Worm (Caenorhabditis elegans) whole organism, L2 larva: ENCODE data around the gene dsc-1.

Experiments
- C34F6.9 ChIP-seq: fragments of 150-350 bp; optimal IDR thresholded peaks from 2 replicates; lab custom pipeline; 2014; ENCODE audit warnings: missing biosample characterization, missing genetic modification characterization
- F13H6.1 ChIP-seq: sonication (generic microtip); optimal IDR thresholded peaks from 2 replicates; lab custom pipeline; 2016; ENCODE audit warnings: missing genetic modification characterization, missing compliant biosample characterization
- R02D3.7 ChIP-seq: fragments of 150-350 bp; optimal IDR thresholded peaks from 2 replicates; lab custom pipeline; 2014; ENCODE audit warnings: missing biosample characterization, missing genetic modification characterization
- alr-1 ChIP-seq: fragments of 150-350 bp; optimal IDR thresholded peaks from 2 replicates; lab custom pipeline; 2014; ENCODE audit warnings: missing biosample characterization, missing genetic modification characterization
- aly-2 ChIP-seq: fragments of 150-350 bp; optimal IDR thresholded peaks from 2 replicates; lab custom pipeline; 2014; ENCODE audit warnings: missing biosample characterization, missing genetic modification characterization
- blmp-1 ChIP-seq: sonication (generic microtip); optimal IDR thresholded peaks from 2 replicates; lab custom pipeline; 2017; ENCODE audit warnings: missing genetic modification characterization, mild to moderate bottlenecking, missing compliant biosample characterization, antibody characterized with exemption, moderate library complexity; ENCODE audit not compliant: insufficient read depth
- ceh-82 ChIP-seq: fragments of 150-350 bp; optimal IDR thresholded peaks from 2 replicates; lab custom pipeline; 2014; ENCODE audit warnings: missing biosample characterization, missing genetic modification characterization
- egl-27 ChIP-seq: sonication (generic microtip); optimal IDR thresholded peaks from 3 replicates; lab custom pipeline; 2017; ENCODE audit warnings: missing biosample characterization, missing genetic modification reagents, missing genetic modification characterization
- elt-3 ChIP-seq: sonication (generic microtip); optimal IDR thresholded peaks from 2 replicates; lab custom pipeline; 2017; ENCODE audit warnings: missing biosample characterization, missing genetic modification characterization
- fos-1 ChIP-seq: fragments of 150-350 bp; optimal IDR thresholded peaks from 2 replicates; lab custom pipeline; 2014; ENCODE audit warnings: missing biosample characterization, missing genetic modification characterization
- lin-39 ChIP-seq: fragments of 150-350 bp; optimal IDR thresholded peaks from 2 replicates; lab custom pipeline; 2014; ENCODE audit warnings: missing biosample characterization, missing genetic modification reagents, missing genetic modification characterization
- lsy-2 ChIP-seq, 2 experiments: fragments of 150-350 bp in 1 of 2; sonication (generic microtip) in 1 of 2; optimal IDR thresholded peaks; 2 replicates each; lab custom pipeline; 2014 to 2017; ENCODE audit warnings: missing biosample characterization in 2 of 2, missing genetic modification characterization in 2 of 2
- mab-5 ChIP-seq: fragments of 150-350 bp; optimal IDR thresholded peaks from 2 replicates; lab custom pipeline; 2014; ENCODE audit warnings: missing biosample characterization, missing genetic modification characterization
- mbf-1 ChIP-seq: sonication (generic microtip); optimal IDR thresholded peaks from 2 replicates; lab custom pipeline; 2017; ENCODE audit warnings: missing biosample characterization, missing genetic modification characterization
- mdl-1 ChIP-seq, 2 experiments: fragments of 150-350 bp in 1 of 2; sonication (generic microtip) in 1 of 2; optimal IDR thresholded peaks; 2 replicates each; lab custom pipeline; 2017; ENCODE audit warnings: missing biosample characterization in 2 of 2, missing genetic modification characterization in 2 of 2
- nhr-11 ChIP-seq: fragments of 150-350 bp; optimal IDR thresholded peaks from 2 replicates; lab custom pipeline; 2014; ENCODE audit warnings: missing biosample characterization, missing genetic modification characterization
- nhr-129 ChIP-seq: fragments of 150-350 bp; optimal IDR thresholded peaks from 2 replicates; lab custom pipeline; 2014; ENCODE audit warnings: missing biosample characterization, missing genetic modification characterization
- sem-4 ChIP-seq: fragments of 150-350 bp; optimal IDR thresholded peaks from 2 replicates; lab custom pipeline; 2014; ENCODE audit warnings: missing biosample characterization, missing genetic modification reagents, missing genetic modification characterization
- skn-1 ChIP-seq: sonication (generic microtip); optimal IDR thresholded peaks from 2 replicates; lab custom pipeline; 2017; ENCODE audit warnings: missing biosample characterization, missing genetic modification characterization
- sma-9 ChIP-seq, 2 experiments: fragments of 150-350 bp in 1 of 2; sonication (generic microtip) in 1 of 2; optimal IDR thresholded peaks; 2 replicates each; lab custom pipeline; 2014 to 2016; ENCODE audit warnings: missing genetic modification characterization in 2 of 2, mild to moderate bottlenecking in 1 of 2, missing biosample characterization in 1 of 2, missing compliant biosample characterization in 1 of 2, missing genetic modification reagents in 1 of 2, moderate library complexity in 1 of 2
- snpc-4 ChIP-seq: fragments of 150-350 bp; optimal IDR thresholded peaks from 2 replicates; lab custom pipeline; 2014; ENCODE audit warnings: missing biosample characterization, missing genetic modification characterization
- unc-39 ChIP-seq: fragments of 150-350 bp; optimal IDR thresholded peaks from 2 replicates; lab custom pipeline; 2014; ENCODE audit warnings: missing biosample characterization, missing genetic modification characterization
- unc-55 ChIP-seq: fragments of 150-350 bp; sonication (generic microtip); optimal IDR thresholded peaks from 3 replicates; lab custom pipeline; 2014; ENCODE audit warnings: missing biosample characterization, missing genetic modification reagents, missing genetic modification characterization
- unc-62 ChIP-seq: fragments of 150-350 bp; optimal IDR thresholded peaks from 2 replicates; lab custom pipeline; 2014; ENCODE audit warnings: missing biosample characterization, missing genetic modification reagents, missing genetic modification characterization
- zag-1 ChIP-seq: fragments of 150-350 bp; optimal IDR thresholded peaks from 2 replicates; lab custom pipeline; 2014; ENCODE audit warnings: missing biosample characterization, missing genetic modification characterization
- ztf-4 ChIP-seq: fragments of 150-350 bp; optimal IDR thresholded peaks from 2 replicates; lab custom pipeline; 2014; ENCODE audit warnings: missing biosample characterization, missing genetic modification characterization

dsc-1 gene

ce11 chrX:15027997-15028396 lies 6.6 kb downstream of the dsc-1 start:
- TF ChIP-seq snpc-4 (tag; lab: Kevin White, UChicago) (peak; percentile 24), alr-1 (tag; lab: Kevin White, UChicago) (no peak)

ce11 chrX:15027566-15027965 lies 7.1 kb downstream of the dsc-1 start:
- no peak for TF ChIP-seq skn-1
- TF ChIP-seq fos-1 (tag; lab: Kevin White, UChicago): no peak
- TF ChIP-seq C34F6.9: no peak
- peak; percentile 77 for TF ChIP-seq unc-55 (GFP tag; lab: Kevin White, UChicago)
- no peak for TF ChIP-seq ztf-4
- TF ChIP-seq F13H6.1 (tag; lab: Kevin White, UChicago): no peak
- no peak for TF ChIP-seq snpc-4 (tag; lab: Kevin White, UChicago)
- TF ChIP-seq unc-39 (tag; lab: Kevin White, UChicago): no peak
- TF ChIP-seq alr-1 (tag; lab: Kevin White, UChicago): no peak
- peak; percentile 68 for TF ChIP-seq mab-5 (tag; lab: Kevin White, UChicago)
- no peak for TF ChIP-seq unc-62 (GFP tag; lab: Kevin White, UChicago)
- no peak for TF ChIP-seq sem-4 (tag; lab: Kevin White, UChicago)
- no peak for TF ChIP-seq sma-9 (GFP tag; optimal IDR thresholded peaks at IDR 0.05; lab: Kevin White, UChicago)
- TF ChIP-seq sma-9 (tag; optimal IDR thresholded peaks at IDR 0.05; lab: Kevin White, UChicago): no peak
- no peak for TF ChIP-seq R02D3.7 (tag; lab: Kevin White, UChicago)
- TF ChIP-seq lsy-2 (tag; optimal IDR thresholded peaks at IDR 0.05; lab: Kevin White, UChicago): peak in 1 of 2 experiments; percentile 3
- no peak for TF ChIP-seq nhr-11
- TF ChIP-seq blmp-1 (tag; lab: Kevin White, UChicago): no peak
- TF ChIP-seq elt-3 (tag; lab: Kevin White, UChicago): no peak
- no peak for TF ChIP-seq mbf-1 (tag; lab: Kevin White, UChicago)
- TF ChIP-seq aly-2 (tag; lab: Kevin White, UChicago): no peak
- TF ChIP-seq ceh-82 (tag; lab: Kevin White, UChicago): no peak
- peak; percentile 4 for TF ChIP-seq egl-27 (tag; lab: Kevin White, UChicago)
- TF ChIP-seq mdl-1 (tag; optimal IDR thresholded peaks at IDR 0.05; lab: Kevin White, UChicago): no peak

- TF ChIP-seq snpc-4 (tag; lab: Kevin White, UChicago): no peak
Observed at ce11 chrX:15026008-15026407, 8.6 kb downstream of the dsc-1 start, which contains the start of gene seb-3. seb-3 (plus strand) TSS chrX:15026308.

- peak; percentile 11 for TF ChIP-seq egl-27 (tag; lab: Kevin White, UChicago)
- peak; percentile 42 for TF ChIP-seq unc-55 (GFP tag; lab: Kevin White, UChicago)
- no peak for TF ChIP-seq elt-3 (tag; lab: Kevin White, UChicago)
Observed at ce11 chrX:15016102-15016501, 18.5 kb downstream of the dsc-1 start.

- TF ChIP-seq lsy-2 (tag; optimal IDR thresholded peaks at IDR 0.05; lab: Kevin White, UChicago): peak in 1 of 2 experiments; percentile 13
- no peak for TF ChIP-seq alr-1 (tag; lab: Kevin White, UChicago)
- peak; percentile 23 for TF ChIP-seq F13H6.1 (tag; lab: Kevin White, UChicago)
- TF ChIP-seq C34F6.9: peak; percentile 16
- no peak for TF ChIP-seq lin-39
- peak; percentile 28 for TF ChIP-seq nhr-129 (tag; lab: Kevin White, UChicago)
Observed at ce11 chrX:15013941-15014453, 20.6 kb downstream of the dsc-1 start.

ce11 chrX:15011526-15012274 lies 22.9 kb downstream of the dsc-1 start:
- TF ChIP-seq zag-1 (tag; lab: Kevin White, UChicago): no peak
- TF ChIP-seq snpc-4 (tag; lab: Kevin White, UChicago): peak; percentile 12
- peak; percentile 67 for TF ChIP-seq mab-5 (tag; lab: Kevin White, UChicago)
- TF ChIP-seq lsy-2 (tag; optimal IDR thresholded peaks at IDR 0.05; lab: Kevin White, UChicago): peak in 1 of 2 experiments; percentile 5

- TF ChIP-seq snpc-4 (tag; lab: Kevin White, UChicago) (peak; percentile 75), nhr-11 (no peak), blmp-1 (tag; lab: Kevin White, UChicago) (no peak)
- TF ChIP-seq, all 48 proteins: peak for 1
Observed at ce11 chrX:15010941-15011340, 23.7 kb downstream of the dsc-1 start.
